Fruit fly (Drosophila melanogaster) whole organism, embryonic: ENCODE measurements around the gene CG7182.

Experiments
- B-H2 ChIP-seq: fragments of 200-800 bp; sonication (Bioruptor generic); optimal IDR thresholded peaks from 2 replicates; lab custom pipeline; 2018; ENCODE audit warnings: missing biosample characterization, mild to moderate bottlenecking, missing genetic modification characterization
- C15 ChIP-seq: fragments of 200-800 bp; sonication (Bioruptor generic); IDR thresholded peaks from 3 replicates; pipeline ENCODE4 v1.3.6; 2022; ENCODE audit warnings: missing biosample characterization, missing genetic modification characterization
- CG11247 ChIP-seq: fragments of 200-800 bp; sonication (Bioruptor generic); IDR thresholded peaks from 2 replicates; pipeline ENCODE4 v1.3.6; 2022; ENCODE audit warnings: missing biosample characterization, missing genetic modification characterization
- CG11504 ChIP-seq: fragments of 200-800 bp; sonication (Bioruptor generic); optimal IDR thresholded peaks from 3 replicates; lab custom pipeline; 2019; ENCODE audit warnings: missing biosample characterization, mild to moderate bottlenecking, missing genetic modification characterization, moderate library complexity
- CG12219 ChIP-seq: fragments of 200-800 bp; sonication (Bioruptor generic); optimal IDR thresholded peaks from 3 replicates; lab custom pipeline; 2018; ENCODE audit warnings: missing biosample characterization, mild to moderate bottlenecking, missing genetic modification characterization
- CG12744 ChIP-seq: fragments of 200-800 bp; sonication (Bioruptor generic); optimal IDR thresholded peaks from 2 replicates; lab custom pipeline; 2016; ENCODE audit warnings: missing biosample characterization, missing genetic modification characterization
- CG13424 ChIP-seq: fragments of 200-800 bp; sonication (Bioruptor generic); optimal IDR thresholded peaks from 2 replicates; lab custom pipeline; 2019; ENCODE audit warnings: missing biosample characterization, mild to moderate bottlenecking, missing genetic modification characterization, moderate library complexity
- CG14014 ChIP-seq: fragments of 200-800 bp; sonication (Bioruptor generic); IDR thresholded peaks from 2 replicates; pipeline ENCODE4 v1.3.6; 2022; ENCODE audit warnings: missing biosample characterization, missing genetic modification characterization
- CG14050 ChIP-seq: fragments of 200-800 bp; sonication (Bioruptor generic); IDR thresholded peaks from 3 replicates; pipeline ENCODE4 v1.3.6; 2022; ENCODE audit warnings: missing biosample characterization, missing genetic modification characterization
- CG14710 ChIP-seq: fragments of 200-800 bp; sonication (Bioruptor generic); optimal IDR thresholded peaks from 3 replicates; lab custom pipeline; 2019; ENCODE audit warnings: missing biosample characterization, mild to moderate bottlenecking, missing genetic modification characterization, moderate library complexity
- CG14860 ChIP-seq: fragments of 200-800 bp; sonication (Bioruptor generic); IDR thresholded peaks from 3 replicates; pipeline ENCODE4 v1.3.6; 2022; ENCODE audit warnings: missing biosample characterization, missing genetic modification characterization; ENCODE audit not compliant: partially characterized antibody
- CG15514 ChIP-seq: fragments of 200-800 bp; sonication (Bioruptor generic); optimal IDR thresholded peaks from 3 replicates; lab custom pipeline; 2017; ENCODE audit warnings: missing biosample characterization, missing genetic modification characterization, mild to moderate bottlenecking, moderate library complexity, missing genetic modification reagents
- CG17829 ChIP-seq: fragments of 200-800 bp; optimal IDR thresholded peaks from 2 replicates; lab custom pipeline; 2019; ENCODE audit warnings: missing biosample characterization, mild to moderate bottlenecking, missing genetic modification characterization, moderate library complexity
- CG2120 ChIP-seq: fragments of 200-800 bp; sonication (Bioruptor generic); optimal IDR thresholded peaks from 3 replicates; lab custom pipeline; 2016; ENCODE audit warnings: missing biosample characterization, missing genetic modification characterization
- CG30431 ChIP-seq: fragments of 200-800 bp; sonication (Bioruptor generic); optimal IDR thresholded peaks from 2 replicates; lab custom pipeline; 2017; ENCODE audit warnings: missing biosample characterization, missing genetic modification characterization
- CG31224 ChIP-seq: fragments of 200-800 bp; sonication (Bioruptor generic); IDR thresholded peaks from 2 replicates; pipeline ENCODE4 v1.3.6; 2022; ENCODE audit warnings: missing biosample characterization, missing genetic modification characterization
- CG31441 ChIP-seq: fragments of 200-800 bp; sonication (Bioruptor generic); IDR thresholded peaks from 2 replicates; pipeline ENCODE4 v1.3.6; 2022; ENCODE audit warnings: missing biosample characterization, missing genetic modification characterization
- CG3838 ChIP-seq: fragments of 200-800 bp; sonication (Bioruptor generic); optimal IDR thresholded peaks from 3 replicates; lab custom pipeline; 2016; ENCODE audit warnings: missing biosample characterization, missing genetic modification characterization
- CG42726 ChIP-seq: fragments of 200-800 bp; sonication (Bioruptor generic); IDR thresholded peaks from 2 replicates; pipeline ENCODE4 v1.3.6; 2022; ENCODE audit warnings: missing biosample characterization, missing genetic modification characterization; ENCODE audit not compliant: partially characterized antibody
- CG6683 ChIP-seq: fragments of 200-800 bp; sonication (Bioruptor generic); optimal IDR thresholded peaks from 2 replicates; lab custom pipeline; 2017; ENCODE audit warnings: missing biosample characterization, mild to moderate bottlenecking, missing genetic modification characterization, missing genetic modification reagents
- CG7372 ChIP-seq: fragments of 200-800 bp; sonication (Bioruptor generic); IDR thresholded peaks from 2 replicates; pipeline ENCODE4 v1.3.6; 2022; ENCODE audit warnings: missing biosample characterization, missing genetic modification characterization
- CG8281 ChIP-seq: fragments of 200-800 bp; sonication (Bioruptor generic); optimal IDR thresholded peaks from 2 replicates; lab custom pipeline; 2018; ENCODE audit warnings: missing biosample characterization, mild to moderate bottlenecking, missing genetic modification characterization, moderate library complexity
- CG9437 ChIP-seq: fragments of 200-800 bp; sonication (Bioruptor generic); optimal IDR thresholded peaks from 2 replicates; lab custom pipeline; 2018; ENCODE audit warnings: missing biosample characterization, mild to moderate bottlenecking, missing genetic modification characterization
- Chrac-16 ChIP-seq: fragments of 200-800 bp; sonication (Bioruptor generic); optimal IDR thresholded peaks from 3 replicates; lab custom pipeline; 2016; ENCODE audit warnings: missing biosample characterization, missing genetic modification characterization
- GATAe ChIP-seq: fragments of 200-800 bp; sonication (Bioruptor generic); conservative IDR thresholded peaks from 2 replicates; pipeline ENCODE4 v1.3.6; 2022; ENCODE audit warnings: missing biosample characterization, missing genetic modification characterization
- HLH4C ChIP-seq: fragments of 200-800 bp; sonication (Bioruptor generic); IDR thresholded peaks from 3 replicates; pipeline ENCODE4 v1.3.6; 2022; ENCODE audit warnings: missing biosample characterization, missing genetic modification characterization; ENCODE audit not compliant: partially characterized antibody
- HLHmδ ChIP-seq: fragments of 200-800 bp; sonication (Bioruptor generic); optimal IDR thresholded peaks from 2 replicates; lab custom pipeline; 2018; ENCODE audit warnings: missing biosample characterization, mild to moderate bottlenecking, missing genetic modification characterization, moderate library complexity
- Jarid2 ChIP-seq: fragments of 200-800 bp; sonication (Bioruptor generic); optimal IDR thresholded peaks from 3 replicates; lab custom pipeline; 2017; ENCODE audit warnings: mild to moderate bottlenecking, missing biosample characterization, missing genetic modification reagents, missing genetic modification characterization
- Med ChIP-seq: fragments of 200-800 bp; sonication (Bioruptor generic); peaks from one replicate; lab custom pipeline; 2016; ENCODE audit warnings: missing biosample characterization, missing genetic modification characterization, mild to moderate bottlenecking, inconsistent platforms, moderate library complexity
- Oaz ChIP-seq: fragments of 200-800 bp; sonication (Bioruptor generic); IDR thresholded peaks from 2 replicates; pipeline ENCODE4 v1.3.6; 2022; ENCODE audit warnings: missing biosample characterization, missing genetic modification characterization
- ac ChIP-seq: fragments of 200-800 bp; sonication (Bioruptor generic); optimal IDR thresholded peaks from 3 replicates; lab custom pipeline; 2017; ENCODE audit warnings: missing biosample characterization, mild to moderate bottlenecking, missing genetic modification characterization
- amos ChIP-seq: fragments of 200-800 bp; sonication (Bioruptor generic); IDR thresholded peaks from 2 replicates; pipeline ENCODE4 v1.3.6; 2022; ENCODE audit warnings: missing biosample characterization, missing genetic modification characterization; ENCODE audit not compliant: partially characterized antibody
- ap ChIP-seq: fragments of 200-800 bp; sonication (Bioruptor generic); IDR thresholded peaks from 2 replicates; pipeline ENCODE4 v1.3.6; 2022; ENCODE audit warnings: missing biosample characterization, missing genetic modification characterization
- bbx ChIP-seq: fragments of 200-800 bp; sonication (Bioruptor generic); IDR thresholded peaks from 2 replicates; pipeline ENCODE4 v1.3.6; 2022; ENCODE audit warnings: missing biosample characterization, missing genetic modification characterization; ENCODE audit not compliant: partially characterized antibody
- cad ChIP-seq: fragments of >200 bp; optimal IDR thresholded peaks from 2 replicates; lab custom pipeline; 2017; ENCODE audit warnings: missing biosample characterization, missing genetic modification characterization
- cas ChIP-seq: fragments of 200-800 bp; sonication (Bioruptor generic); IDR thresholded peaks from 2 replicates; pipeline ENCODE4 v1.3.6; 2022; ENCODE audit warnings: missing biosample characterization, missing genetic modification characterization
- crol ChIP-seq: fragments of 200-800 bp; sonication (Bioruptor generic); IDR thresholded peaks from 2 replicates; pipeline ENCODE4 v1.3.6; 2022; ENCODE audit warnings: missing biosample characterization, missing genetic modification characterization
- ems ChIP-seq: fragments of 200-800 bp; sonication (Bioruptor generic); optimal IDR thresholded peaks from 3 replicates; lab custom pipeline; 2016; ENCODE audit warnings: missing biosample characterization, missing genetic modification characterization
- fd96Cb ChIP-seq: fragments of 200-800 bp; sonication (Bioruptor generic); optimal IDR thresholded peaks from 2 replicates; lab custom pipeline; 2018; ENCODE audit warnings: missing biosample characterization, mild to moderate bottlenecking, missing genetic modification characterization, moderate library complexity
- ham ChIP-seq: fragments of 200-800 bp; sonication (Bioruptor generic); IDR thresholded peaks from 2 replicates; pipeline ENCODE4 v1.3.6; 2022; ENCODE audit warnings: missing biosample characterization, missing genetic modification characterization
- inv ChIP-seq: fragments of 200-800 bp; sonication (Bioruptor generic); IDR thresholded peaks from 2 replicates; pipeline ENCODE4 v1.3.6; 2022; ENCODE audit warnings: missing biosample characterization, missing genetic modification characterization; ENCODE audit not compliant: partially characterized antibody
- klu ChIP-seq: fragments of 200-800 bp; sonication (Bioruptor generic); IDR thresholded peaks from 2 replicates; pipeline ENCODE4 v1.3.6; 2022; ENCODE audit warnings: missing biosample characterization, missing genetic modification characterization
- knrl ChIP-seq: fragments of 200-800 bp; sonication (Bioruptor generic); IDR thresholded peaks from 3 replicates; pipeline ENCODE4 v1.3.6; 2022; ENCODE audit warnings: missing biosample characterization, missing genetic modification characterization; ENCODE audit not compliant: partially characterized antibody
- psq ChIP-seq: fragments of 200-800 bp; sonication (Bioruptor generic); optimal IDR thresholded peaks from 2 replicates; lab custom pipeline; 2017; ENCODE audit warnings: missing biosample characterization, missing genetic modification characterization
- seq ChIP-seq: fragments of 200-800 bp; sonication (Bioruptor generic); IDR thresholded peaks from 2 replicates; pipeline ENCODE4 v1.3.6; 2022; ENCODE audit warnings: missing biosample characterization, missing genetic modification characterization
- so ChIP-seq: fragments of 200-800 bp; sonication (Bioruptor generic); IDR thresholded peaks from 3 replicates; pipeline ENCODE4 v1.3.6; 2022; ENCODE audit warnings: missing biosample characterization, missing genetic modification characterization
- stwl ChIP-seq: fragments of 200-800 bp; sonication (Bioruptor generic); optimal IDR thresholded peaks from 3 replicates; lab custom pipeline; 2018; ENCODE audit warnings: missing biosample characterization, mild to moderate bottlenecking, missing genetic modification characterization, moderate library complexity
- tin ChIP-seq: fragments of 200-800 bp; sonication (Bioruptor generic); optimal IDR thresholded peaks from 3 replicates; lab custom pipeline; 2016; ENCODE audit warnings: missing biosample characterization, missing genetic modification characterization
- tx ChIP-seq: fragments of 200-800 bp; sonication (Bioruptor generic); optimal IDR thresholded peaks from 2 replicates; lab custom pipeline; 2016; ENCODE audit warnings: missing biosample characterization, missing genetic modification characterization
- usp ChIP-seq: fragments of >200 bp; optimal IDR thresholded peaks from 2 replicates; lab custom pipeline; 2017; ENCODE audit warnings: missing biosample characterization, missing genetic modification characterization
- wdn ChIP-seq: fragments of 200-800 bp; sonication (Bioruptor generic); IDR thresholded peaks from 2 replicates; pipeline ENCODE4 v1.3.6; 2022; ENCODE audit warnings: missing biosample characterization, missing genetic modification characterization

CG7182 gene

dm6 chr3L:8394944-8395343 is 48.8 kb upstream of the CG7182 start (continued):
- TF ChIP-seq ac (GFP tag; lab: Kevin White, UChicago), result no peak
- TF ChIP-seq psq, result no peak
- no peak for TF ChIP-seq CG7372 (GFP tag; lab: Robert Waterston, UW)
- TF ChIP-seq tx, result no peak
- TF ChIP-seq CG12219, result no peak
- TF ChIP-seq so (GFP tag; lab: Robert Waterston, UW), result no peak
- TF ChIP-seq CG17829 (tag; lab: Kevin White, UChicago), result no peak
- no peak for TF ChIP-seq Chrac-16 (GFP tag; lab: Kevin White, UChicago)
- no peak for TF ChIP-seq ham (GFP tag; lab: Robert Waterston, UW)
- TF ChIP-seq klu, result no peak
- no peak for TF ChIP-seq CG9437
- TF ChIP-seq usp (GFP tag; lab: Kevin White, UChicago), result no peak
- no peak for TF ChIP-seq CG14050
- TF ChIP-seq CG42726 (GFP tag; lab: Robert Waterston, UW), result peak; percentile 53; the same call in 1 of the 2 replicates
- TF ChIP-seq wdn (GFP tag; lab: Robert Waterston, UW), result no peak
- peak; percentile 55; the same call in 2 of the 3 replicates for TF ChIP-seq CG14860 (GFP tag; lab: Robert Waterston, UW)
- TF ChIP-seq HLH4C, result peak; percentile 29; the same call in 1 of the 3 replicates
- TF ChIP-seq CG13424, result no peak
- no peak for TF ChIP-seq cas
- TF ChIP-seq CG14014, result no peak
- no peak for TF ChIP-seq CG31441 (GFP tag; lab: Robert Waterston, UW)
- peak; percentile 92 for TF ChIP-seq cad (GFP tag; lab: Kevin White, UChicago)
- TF ChIP-seq C15 (GFP tag; lab: Robert Waterston, UW), result no peak
- TF ChIP-seq CG8281 (tag; lab: Kevin White, UChicago), result no peak
- TF ChIP-seq Jarid2 (GFP tag; lab: Kevin White, UChicago), result no peak
- TF ChIP-seq CG2120 (GFP tag; lab: Kevin White, UChicago), result no peak
- no peak for TF ChIP-seq CG6683 (GFP tag; lab: Kevin White, UChicago)
- TF ChIP-seq CG11504 (tag; lab: Kevin White, UChicago), result no peak
- TF ChIP-seq CG15514 (GFP tag; lab: Kevin White, UChicago), result no peak
- TF ChIP-seq CG3838 (GFP tag; lab: Kevin White, UChicago), result no peak
- no peak for TF ChIP-seq CG12744 (GFP tag; lab: Kevin White, UChicago)
- TF ChIP-seq bbx (GFP tag; lab: Robert Waterston, UW), result peak; percentile 46; the same call in 1 of the 2 replicates
- no peak for TF ChIP-seq seq (GFP tag; lab: Robert Waterston, UW)
- no peak for TF ChIP-seq CG14710 (tag; lab: Kevin White, UChicago)
- no peak for TF ChIP-seq tin
- no peak for TF ChIP-seq HLHmδ (GFP tag; lab: Kevin White, UChicago)
- no peak for TF ChIP-seq ems
- TF ChIP-seq knrl (GFP tag; lab: Robert Waterston, UW), result peak; percentile 63
- peak; percentile 56 for TF ChIP-seq amos (GFP tag; lab: Robert Waterston, UW)
- TF ChIP-seq Med (GFP tag; lab: Kevin White, UChicago), result peak; percentile 10
- TF ChIP-seq crol, result no peak
- no peak for TF ChIP-seq fd96Cb (tag; lab: Kevin White, UChicago)
- no peak for TF ChIP-seq GATAe (GFP tag; lab: Robert Waterston, UW)
- TF ChIP-seq inv (GFP tag; lab: Robert Waterston, UW), result no peak; the same call in 1 of the 2 replicates
- no peak for TF ChIP-seq B-H2
- no peak for TF ChIP-seq Oaz
- no peak for TF ChIP-seq CG11247 (GFP tag; lab: Robert Waterston, UW)
- TF ChIP-seq ap (GFP tag; lab: Robert Waterston, UW), result no peak
- TF ChIP-seq CG30431 (GFP tag; lab: Kevin White, UChicago), result no peak
- TF ChIP-seq stwl (tag; lab: Kevin White, UChicago), result peak; percentile 29
- TF ChIP-seq CG31224 (GFP tag; lab: Robert Waterston, UW), result no peak
